Worm (Caenorhabditis elegans): ENCODE data around the gene arl-8.

DNA sequence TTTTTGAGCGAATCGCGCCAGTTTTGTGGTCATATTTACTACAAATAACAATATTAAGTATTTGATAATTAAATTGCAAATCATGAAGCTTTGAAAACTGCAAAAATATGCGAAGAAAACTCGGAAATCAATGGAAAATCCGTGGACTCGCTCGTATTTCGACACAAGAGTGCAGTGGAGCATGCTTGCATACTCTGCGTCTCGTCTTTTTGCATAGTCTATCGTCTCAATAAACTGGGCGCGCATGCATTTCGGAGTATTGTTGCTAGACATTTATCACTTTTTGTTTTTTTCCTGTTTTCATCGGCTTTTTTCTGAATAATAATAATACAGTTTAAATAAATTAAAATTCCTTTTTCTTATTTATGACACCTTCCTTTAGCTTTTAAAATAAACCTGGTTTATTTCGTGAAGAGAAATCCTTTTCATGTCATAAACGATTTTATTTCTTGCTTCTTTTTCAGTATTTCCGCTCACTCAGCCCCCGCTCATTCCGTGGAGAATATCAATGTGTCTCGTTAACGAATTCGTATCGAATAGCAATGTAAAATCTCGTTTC, 30.2 kb upstream of the arl-8 start, which contains the start of the genes mrps-7 and Y57G11C.3:
- TF ChIP-seq ets-4 (tag; optimal IDR thresholded peaks at IDR 0.05), result no peak
- no peak for TF ChIP-seq ama-1 (optimal IDR thresholded peaks at IDR 0.05)

All from whole organism, late embryonic.